Worm (Caenorhabditis elegans) whole organism, L4 larva: Measurements from ENCODE around the gene nspa-9.
A peak's percentile ranks its signal among the peaks of the same experiment; 100 is the strongest.

ENCODE experiments used
- F10B5.3 ChIP-seq: sonication (generic microtip); optimal IDR thresholded peaks from 2 replicates; lab custom pipeline; 2016; ENCODE audit warnings: mild to moderate bottlenecking, missing genetic modification characterization, missing compliant biosample characterization
- R02D3.7 ChIP-seq: fragments of 150-350 bp; sonication (generic microtip); optimal IDR thresholded peaks from 3 replicates; lab custom pipeline; 2014; ENCODE audit warnings: missing biosample characterization, missing genetic modification characterization
- T26A8.4 ChIP-seq: fragments of 200-800 bp; sonication (Bioruptor generic); IDR thresholded peaks from 2 replicates; pipeline ENCODE4 v1.3.6; 2022; ENCODE audit warnings: missing genetic modification characterization, missing compliant biosample characterization
- Y105C5A.15 ChIP-seq: fragments of 200-800 bp; sonication (Bioruptor generic); IDR thresholded peaks from 2 replicates; pipeline ENCODE4 v1.3.6; 2022; ENCODE audit warnings: missing genetic modification characterization, missing compliant biosample characterization
- Y5F2A.4 ChIP-seq: fragments of 200-800 bp; sonication (Bioruptor generic); optimal IDR thresholded peaks from 2 replicates; lab custom pipeline; 2018; ENCODE audit warnings: mild to moderate bottlenecking, missing genetic modification characterization, missing compliant biosample characterization
- aha-1 ChIP-seq: fragments of 150-350 bp; peaks from one replicate; lab custom pipeline; 2014; ENCODE audit warnings: missing biosample characterization, missing genetic modification characterization
- ama-1 ChIP-seq: fragments of 150-350 bp; optimal IDR thresholded peaks from 2 replicates; lab custom pipeline; 2014; ENCODE audit warnings: inconsistent platforms, mixed read lengths
- attf-4 ChIP-seq: sonication (generic microtip); optimal IDR thresholded peaks from 3 replicates; lab custom pipeline; 2017; ENCODE audit warnings: missing biosample characterization, missing genetic modification characterization
- ceh-20 ChIP-seq: fragments of 200-800 bp; sonication (Bioruptor generic); IDR thresholded peaks from 2 replicates; pipeline ENCODE4 v1.3.6; 2022; ENCODE audit warnings: missing genetic modification reagents, missing genetic modification characterization, missing compliant biosample characterization
- ceh-44 ChIP-seq: fragments of 200-800 bp; sonication (Bioruptor generic); IDR thresholded peaks from 2 replicates; pipeline ENCODE4 v1.3.6; 2022; ENCODE audit warnings: missing genetic modification reagents, missing genetic modification characterization, missing compliant biosample characterization
- daf-12 ChIP-seq: fragments of 150-350 bp; optimal IDR thresholded peaks from 2 replicates; lab custom pipeline; 2014; ENCODE audit warnings: missing biosample characterization, missing genetic modification reagents, missing genetic modification characterization
- daf-19 ChIP-seq: fragments of 200-800 bp; sonication (Bioruptor generic); conservative IDR thresholded peaks from 2 replicates; pipeline ENCODE4 v1.3.6; 2022; ENCODE audit warnings: missing genetic modification characterization, missing compliant biosample characterization
- dmd-9 ChIP-seq: fragments of 200-800 bp; sonication (Bioruptor generic); IDR thresholded peaks from 2 replicates; pipeline ENCODE4 v1.3.6; 2022; ENCODE audit warnings: missing genetic modification reagents, missing genetic modification characterization, missing compliant biosample characterization
- dpl-1 ChIP-seq: fragments of 150-350 bp; optimal IDR thresholded peaks from 2 replicates; lab custom pipeline; 2014; ENCODE audit warnings: missing biosample characterization, missing genetic modification reagents, missing genetic modification characterization
- gei-8 ChIP-seq: fragments of 200-800 bp; sonication (Bioruptor generic); optimal IDR thresholded peaks from 2 replicates; lab custom pipeline; 2018; ENCODE audit warnings: mild to moderate bottlenecking, missing genetic modification characterization, missing compliant biosample characterization
- hlh-11 ChIP-seq: fragments of 200-800 bp; sonication (Bioruptor generic); optimal IDR thresholded peaks from 2 replicates; lab custom pipeline; 2018; ENCODE audit warnings: mild to moderate bottlenecking, missing genetic modification characterization, missing compliant biosample characterization
- hlh-30 ChIP-seq: sonication (generic microtip); optimal IDR thresholded peaks from 2 replicates; lab custom pipeline; 2017; ENCODE audit warnings: antibody characterized with exemption, mild to moderate bottlenecking, missing genetic modification characterization, missing compliant biosample characterization; ENCODE audit not compliant: insufficient read depth
- hmg-1.1 ChIP-seq: fragments of 200-800 bp; sonication (Bioruptor generic); IDR thresholded peaks from 2 replicates; pipeline ENCODE4 v1.3.6; 2022; ENCODE audit warnings: missing genetic modification reagents, missing genetic modification characterization, missing compliant biosample characterization
- lim-7 ChIP-seq: fragments of 200-800 bp; sonication (Bioruptor generic); IDR thresholded peaks from 2 replicates; pipeline ENCODE4 v1.3.6; 2022; ENCODE audit warnings: missing genetic modification characterization, missing compliant biosample characterization
- madf-5 ChIP-seq, 2 experiments: fragments of 200-800 bp; sonication (Bioruptor generic); IDR thresholded peaks; 2 replicates each; pipeline ENCODE4 v1.3.6; 2022; ENCODE audit warnings: missing compliant biosample characterization in 2 of 2, missing genetic modification characterization in 2 of 2
- madf-9 ChIP-seq: fragments of 200-800 bp; sonication (Bioruptor generic); conservative IDR thresholded peaks from 2 replicates; pipeline ENCODE4 v1.3.6; 2022; ENCODE audit warnings: missing genetic modification reagents, missing genetic modification characterization, missing compliant biosample characterization
- mes-2 ChIP-seq: sonication (generic microtip); optimal IDR thresholded peaks from 2 replicates; lab custom pipeline; 2016; ENCODE audit warnings: missing genotype, mild to moderate bottlenecking, missing genetic modification characterization, missing compliant biosample characterization; ENCODE audit not compliant: poor library complexity, severe bottlenecking
- mxl-3 ChIP-seq: fragments of 200-800 bp; sonication (Bioruptor generic); optimal IDR thresholded peaks from 2 replicates; lab custom pipeline; 2018; ENCODE audit warnings: mild to moderate bottlenecking, missing genetic modification characterization, missing compliant biosample characterization
- nhr-237 ChIP-seq: sonication (generic microtip); optimal IDR thresholded peaks from 2 replicates; lab custom pipeline; 2017; ENCODE audit warnings: missing biosample characterization, missing genetic modification characterization
- nhr-28 ChIP-seq: fragments of 150-350 bp; optimal IDR thresholded peaks from 2 replicates; lab custom pipeline; 2014; ENCODE audit warnings: missing biosample characterization, missing genetic modification characterization
- nhr-41 ChIP-seq: fragments of 200-800 bp; sonication (Bioruptor generic); IDR thresholded peaks from 2 replicates; pipeline ENCODE4 v1.3.6; 2022; ENCODE audit warnings: missing genetic modification reagents, missing genetic modification characterization, missing compliant biosample characterization
- nhr-42 ChIP-seq: fragments of 200-800 bp; sonication (Bioruptor generic); IDR thresholded peaks from 2 replicates; pipeline ENCODE4 v1.3.6; 2022; ENCODE audit warnings: missing genetic modification characterization, missing compliant biosample characterization
- nhr-48 ChIP-seq: sonication (generic microtip); optimal IDR thresholded peaks from 2 replicates; lab custom pipeline; 2016; ENCODE audit warnings: mild to moderate bottlenecking, missing genetic modification characterization, missing compliant biosample characterization
- pha-4 ChIP-seq, 2 experiments: fragments of 150-350 bp in 1 of 2; fragments of 200-800 bp in 1 of 2; sonication (Bioruptor generic) in 1 of 2; IDR thresholded peaks in 1 of 2; optimal IDR thresholded peaks in 1 of 2; 2 replicates each; pipeline versions ENCODE4 v1.3.6 to Lab custom; 2014 to 2022; ENCODE audit warnings: missing genetic modification characterization in 2 of 2, missing genetic modification reagents in 2 of 2, missing biosample characterization in 1 of 2, missing compliant biosample characterization in 1 of 2
- set-16 ChIP-seq: fragments of 200-800 bp; sonication (Bioruptor generic); IDR thresholded peaks from 2 replicates; pipeline ENCODE4 v1.3.6; 2022; ENCODE audit warnings: missing genetic modification reagents, missing genetic modification characterization, missing compliant biosample characterization
- tag-97 ChIP-seq: fragments of 200-800 bp; sonication (Bioruptor generic); IDR thresholded peaks from 2 replicates; pipeline ENCODE4 v1.3.6; 2022; ENCODE audit warnings: missing genetic modification characterization, missing compliant biosample characterization
- unc-62 ChIP-seq, 3 experiments: fragments of 150-350 bp in 1 of 3; sonication (generic microtip); optimal IDR thresholded peaks in 2 of 3; peaks in 1 of 3; 1 replicate in 1 of 3; 2 replicates in 2 of 3; lab custom pipeline; 2014 to 2017; ENCODE audit warnings: missing biosample characterization in 3 of 3, missing genetic modification characterization in 3 of 3, missing genetic modification reagents in 3 of 3, missing genotype in 1 of 3
- zag-1 ChIP-seq: fragments of 150-350 bp; optimal IDR thresholded peaks from 2 replicates; lab custom pipeline; 2014; ENCODE audit warnings: missing biosample characterization, missing genetic modification characterization
- zip-2 ChIP-seq: fragments of 150-350 bp; optimal IDR thresholded peaks from 2 replicates; lab custom pipeline; 2014; ENCODE audit warnings: missing biosample characterization, missing genetic modification characterization

nspa-9 gene

ce11 chrX:11710229-11710628 is 28.6 kb upstream of the nspa-9 start, which contains the start of gene C44C10.11 (continued):
- no peak for TF ChIP-seq madf-9
- TF ChIP-seq F10B5.3 (tag; lab: Kevin White, UChicago) = no peak
- TF ChIP-seq Y105C5A.15 (GFP tag; lab: Robert Waterston, UW) = no peak
- TF ChIP-seq T26A8.4 (GFP tag; lab: Robert Waterston, UW) = no peak
- TF ChIP-seq ceh-20 (GFP tag; lab: Robert Waterston, UW) = no peak
- no peak for TF ChIP-seq madf-5 (GFP tag; IDR thresholded peaks at IDR 0.05; lab: Robert Waterston, UW)
- TF ChIP-seq pha-4 (GFP tag; IDR thresholded peaks at IDR 0.05; lab: Robert Waterston, UW) = no peak
- no peak for TF ChIP-seq pha-4 (tag; optimal IDR thresholded peaks at IDR 0.05; lab: Kevin White, UChicago)
- TF ChIP-seq nhr-48 (tag; lab: Kevin White, UChicago) = peak; percentile 73
- no peak for TF ChIP-seq lim-7 (GFP tag; lab: Robert Waterston, UW)
- TF ChIP-seq zip-2 (tag; lab: Kevin White, UChicago) = no peak
- TF ChIP-seq hlh-30 = peak; percentile 77
- TF ChIP-seq gei-8 (GFP tag; lab: Kevin White, UChicago) = no peak
- TF ChIP-seq tag-97 (GFP tag; lab: Robert Waterston, UW) = no peak
- TF ChIP-seq ama-1 (lab: Kevin White, UChicago) = no peak
- peak; percentile 87 for TF ChIP-seq nhr-28 (tag; lab: Kevin White, UChicago)
- TF ChIP-seq, all 104 proteins: peak for 18

ce11 chrX:11711437-11712080 is 27.3 kb upstream of the nspa-9 start:
- no peak for TF ChIP-seq Y5F2A.4 (GFP tag; lab: Kevin White, UChicago)
- TF ChIP-seq set-16 = peak; percentile 98
- no peak for TF ChIP-seq R02D3.7 (tag; lab: Kevin White, UChicago)
- no peak for TF ChIP-seq daf-19 (GFP tag; lab: Robert Waterston, UW)
- 0 out of 4 replicates have a peak, but pooled peaks of 1 of the 2 experiments have one; percentile 23 for TF ChIP-seq madf-5 (GFP tag; IDR thresholded peaks at IDR 0.05; lab: Robert Waterston, UW)
- no peak for TF ChIP-seq zag-1 (tag; lab: Kevin White, UChicago)
- TF ChIP-seq dpl-1 = no peak
- TF ChIP-seq hmg-1.1 (GFP tag; lab: Robert Waterston, UW) = no peak
- no peak for TF ChIP-seq nhr-42 (GFP tag; lab: Robert Waterston, UW)
- no peak for TF ChIP-seq nhr-237 (tag; lab: Kevin White, UChicago)
- TF ChIP-seq aha-1 (tag; lab: Kevin White, UChicago) = peak; percentile 58
- TF ChIP-seq ceh-44 = no peak
- no peak for TF ChIP-seq dmd-9
- TF ChIP-seq nhr-41 (GFP tag; lab: Robert Waterston, UW) = no peak
- no peak for TF ChIP-seq daf-12

ce11 chrX:11712230-11712853 is 26.5 kb upstream of the nspa-9 start, which contains the start of gene col-180:
TSS of gene col-180 (minus strand) at chrX:11712280.
- no peak for TF ChIP-seq mes-2 (tag; lab: Kevin White, UChicago)
- TF ChIP-seq hlh-11 (tag; lab: Kevin White, UChicago) = no peak
- TF ChIP-seq attf-4 (tag; lab: Kevin White, UChicago) = no peak
- peak; percentile 87 for TF ChIP-seq aha-1 (tag; lab: Kevin White, UChicago)
- peak; percentile 18 for TF ChIP-seq mxl-3 (GFP tag; lab: Kevin White, UChicago)
- peak in 1 of 2 experiments; percentile 93 for TF ChIP-seq unc-62 (GFP tag; optimal IDR thresholded peaks at IDR 0.05 in 1 of 2; lab: Kevin White, UChicago)
- no peak for TF ChIP-seq unc-62 (tag; optimal IDR thresholded peaks at IDR 0.05; lab: Kevin White, UChicago)
- TF ChIP-seq, all 104 proteins: peak for 3
